Fruit fly (Drosophila melanogaster): ENCODE measurements around the gene Frq1.
A peak's percentile ranks its signal among the peaks of the same experiment; 100 is the strongest.

Gene Frq1

DNA sequence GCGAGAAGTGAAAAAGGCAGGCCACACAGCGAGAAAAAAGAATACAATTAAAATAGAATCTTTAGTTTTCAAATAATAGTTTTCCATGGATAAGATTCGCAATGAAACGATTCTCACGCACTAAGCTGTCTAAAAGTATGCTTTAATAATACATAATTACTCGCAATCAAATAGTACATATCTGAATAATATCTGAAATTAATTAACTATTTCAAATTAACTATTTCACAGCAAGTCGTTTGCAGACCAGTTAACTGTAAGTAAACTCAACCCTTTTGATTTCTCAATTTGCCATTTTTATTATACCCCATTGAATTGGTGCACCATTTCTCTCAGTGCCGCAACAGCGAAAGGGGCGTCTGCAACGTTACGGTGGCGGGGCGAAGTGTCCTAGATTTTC is 29.6 kb upstream of the Frq1 start (continued):
- TF ChIP-seq usp (GFP tag; optimal IDR thresholded peaks at IDR 0.05), result no peak
- TF ChIP-seq CG4328 (GFP tag; optimal IDR thresholded peaks at IDR 0.05), result no peak
- TF ChIP-seq ind (GFP tag; optimal IDR thresholded peaks at IDR 0.05), result peak; percentile 2
- peak in 1 of 2 experiments; percentile 16 for TF ChIP-seq dpn (GFP tag; optimal IDR thresholded peaks at IDR 0.05)
- TF ChIP-seq Hr3 (GFP tag; optimal IDR thresholded peaks at IDR 0.05), result peak; percentile 26
- peak; percentile 24; the same call in 1 of the 2 replicates for TF ChIP-seq lmd (GFP tag; IDR thresholded peaks at IDR 0.05)
- no peak for TF ChIP-seq CG8089 (GFP tag; optimal IDR thresholded peaks at IDR 0.05)
- peak; percentile 25 for TF ChIP-seq CG12659 (GFP tag; optimal IDR thresholded peaks at IDR 0.05)
- peak; percentile 39 for TF ChIP-seq CoRest (tag; optimal IDR thresholded peaks at IDR 0.05)
- no peak for TF ChIP-seq nerfin-1 (tag; optimal IDR thresholded peaks at IDR 0.05)
- peak; percentile 77 for TF ChIP-seq CG18599 (GFP tag; optimal IDR thresholded peaks at IDR 0.05)
- peak; percentile 13 for TF ChIP-seq NfI (GFP tag; optimal IDR thresholded peaks at IDR 0.05)
- TF ChIP-seq zen (tag; optimal IDR thresholded peaks at IDR 0.05), result no peak
- no peak for TF ChIP-seq vfl (GFP tag; optimal IDR thresholded peaks at IDR 0.05)
- TF ChIP-seq Sry-β (GFP tag; optimal IDR thresholded peaks at IDR 0.05), result no peak
- peak; percentile 38 for TF ChIP-seq CG10543 (GFP tag; optimal IDR thresholded peaks at IDR 0.05)
- no peak for TF ChIP-seq CG15696 (tag; optimal IDR thresholded peaks at IDR 0.05)
- TF ChIP-seq CG12104 (GFP tag; optimal IDR thresholded peaks at IDR 0.05), result no peak
- TF ChIP-seq CG12391 (tag; optimal IDR thresholded peaks at IDR 0.05), result peak; percentile 33
- TF ChIP-seq HLHmδ (GFP tag; optimal IDR thresholded peaks at IDR 0.05), result no peak
- TF ChIP-seq gce (GFP tag; IDR thresholded peaks at IDR 0.05), result no peak
- no peak for TF ChIP-seq GATAe (GFP tag; conservative IDR thresholded peaks at IDR 0.05)
- TF ChIP-seq chif (GFP tag; optimal IDR thresholded peaks at IDR 0.05), result no peak
- peak; percentile 36 for TF ChIP-seq CG15011 (GFP tag; optimal IDR thresholded peaks at IDR 0.05)
- TF ChIP-seq crp (GFP tag; optimal IDR thresholded peaks at IDR 0.05), result no peak
- no peak for TF ChIP-seq CG7271 (tag; optimal IDR thresholded peaks at IDR 0.05)
- no peak for TF ChIP-seq CG1792 (GFP tag; optimal IDR thresholded peaks at IDR 0.05)
- TF ChIP-seq CG34224 (GFP tag; IDR thresholded peaks at IDR 0.05; ENCODE audit: partially characterized antibody), result no peak
- TF ChIP-seq CG31388 (GFP tag; optimal IDR thresholded peaks at IDR 0.05), result no peak

DNA sequence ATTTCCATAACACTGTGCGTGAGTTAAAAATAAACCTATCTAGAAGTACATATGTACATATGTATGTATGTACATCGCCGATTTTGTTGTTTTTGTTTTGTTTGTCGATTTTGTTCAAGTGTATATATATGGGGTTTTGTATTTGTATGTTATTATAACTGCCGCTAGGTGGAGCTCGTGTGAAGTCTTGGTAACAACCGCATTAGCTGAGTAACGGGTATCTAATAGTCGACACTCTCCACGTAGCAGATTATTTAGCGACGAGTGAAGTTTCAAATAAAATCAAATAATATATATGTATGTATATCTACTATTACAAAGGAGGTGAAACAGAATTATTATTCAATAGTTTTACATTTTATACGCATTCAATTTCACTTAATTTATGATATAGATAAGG is 25.9 kb upstream of the Frq1 start:
- no peak for TF ChIP-seq vfl (GFP tag; optimal IDR thresholded peaks at IDR 0.05)
- TF ChIP-seq dysf (GFP tag; IDR thresholded peaks at IDR 0.05), result no peak
- no peak for TF ChIP-seq CG4854 (GFP tag; optimal IDR thresholded peaks at IDR 0.05)
- no peak for TF ChIP-seq C15 (GFP tag; IDR thresholded peaks at IDR 0.05)
- no peak for TF ChIP-seq Drgx (GFP tag; IDR thresholded peaks at IDR 0.05)
- no peak for TF ChIP-seq da (GFP tag; optimal IDR thresholded peaks at IDR 0.05)
- TF ChIP-seq CG18476 (GFP tag; optimal IDR thresholded peaks at IDR 0.05), result no peak
- TF ChIP-seq CG14667 (GFP tag; IDR thresholded peaks at IDR 0.05), result no peak
- no peak for TF ChIP-seq Hey (tag; optimal IDR thresholded peaks at IDR 0.05)
- TF ChIP-seq org-1 (GFP tag; optimal IDR thresholded peaks at IDR 0.05), result no peak
- peak; percentile 67 for TF ChIP-seq HLH4C (GFP tag; IDR thresholded peaks at IDR 0.05; ENCODE audit: partially characterized antibody)
- TF ChIP-seq CG12071 (GFP tag; optimal IDR thresholded peaks at IDR 0.05), result no peak
- TF ChIP-seq CG16813 (GFP tag; IDR thresholded peaks at IDR 0.05; ENCODE audit: partially characterized antibody), result peak; percentile 58
- no peak for TF ChIP-seq CG8089 (GFP tag; optimal IDR thresholded peaks at IDR 0.05)
- 0 out of 3 replicates have a peak, but pooled peaks have one; percentile 48 for TF ChIP-seq hb (GFP tag; IDR thresholded peaks at IDR 0.05; ENCODE audit: partially characterized antibody)
- no peak for TF ChIP-seq CG32767 (GFP tag; IDR thresholded peaks at IDR 0.05)
- no peak for TF ChIP-seq Adf1 (GFP tag; IDR thresholded peaks at IDR 0.05)
- TF ChIP-seq D19B (GFP tag; optimal IDR thresholded peaks at IDR 0.05), result peak; percentile 22
- no peak for TF ChIP-seq CG1529 (GFP tag; optimal IDR thresholded peaks at IDR 0.05)
- no peak for TF ChIP-seq fd102C (GFP tag; optimal IDR thresholded peaks at IDR 0.05)
- TF ChIP-seq nau (GFP tag; optimal IDR thresholded peaks at IDR 0.05), result no peak
- TF ChIP-seq CG6791 (GFP tag; IDR thresholded peaks at IDR 0.05; ENCODE audit: partially characterized antibody), result peak; percentile 62; the same call in 2 of the 3 replicates
- TF ChIP-seq toy (GFP tag; IDR thresholded peaks at IDR 0.05), result no peak
- TF ChIP-seq CG8281 (tag; optimal IDR thresholded peaks at IDR 0.05), result no peak

All from whole organism, embryonic.